Worm (Caenorhabditis elegans) whole organism, midembryonic: ENCODE results near the gene srbc-83.

Experiments
- T22C8.4 ChIP-seq: fragments of 200-800 bp; sonication (Bioruptor generic); IDR thresholded peaks from 2 replicates; pipeline ENCODE4 v1.3.6; 2022; ENCODE audit warnings: missing genetic modification characterization, missing compliant biosample characterization
- cog-1 ChIP-seq: sonication (generic microtip); optimal IDR thresholded peaks from 2 replicates; lab custom pipeline; 2016; ENCODE audit warnings: missing genetic modification characterization, missing compliant biosample characterization
- flt-1 ChIP-seq: fragments of 200-800 bp; sonication (Bioruptor generic); IDR thresholded peaks from 2 replicates; pipeline ENCODE4 v1.3.6; 2022; ENCODE audit warnings: missing genetic modification characterization, missing compliant biosample characterization
- klf-2 ChIP-seq: fragments of 200-800 bp; sonication (Bioruptor generic); conservative IDR thresholded peaks from 2 replicates; pipeline ENCODE4 v1.3.6; 2022; ENCODE audit warnings: missing genetic modification reagents, missing genetic modification characterization, missing compliant biosample characterization
- ref-1 ChIP-seq: fragments of 200-800 bp; sonication (Bioruptor generic); conservative IDR thresholded peaks from 2 replicates; pipeline ENCODE4 v1.3.6; 2022; ENCODE audit warnings: missing genetic modification reagents, missing genetic modification characterization, missing compliant biosample characterization
- tab-1 ChIP-seq: fragments of 200-800 bp; sonication (Bioruptor generic); IDR thresholded peaks from 2 replicates; pipeline ENCODE4 v1.3.6; 2022; ENCODE audit warnings: missing genetic modification characterization, missing compliant biosample characterization
- ztf-23 ChIP-seq: fragments of 200-800 bp; sonication (Bioruptor generic); IDR thresholded peaks from 2 replicates; pipeline ENCODE4 v1.3.6; 2022; ENCODE audit warnings: missing genetic modification reagents, missing genetic modification characterization, missing compliant biosample characterization
- ztf-29 ChIP-seq: fragments of 200-800 bp; sonication (Bioruptor generic); IDR thresholded peaks from 2 replicates; pipeline ENCODE4 v1.3.6; 2022; ENCODE audit warnings: missing genetic modification reagents, missing genetic modification characterization, missing compliant biosample characterization

ce11 chrV:16287619-16288018 lies 9.6 kb upstream of the srbc-83 start, which contains the start of gene F28G4.3:
- TF ChIP-seq ref-1 = no peak
- no peak for TF ChIP-seq T22C8.4 (GFP tag; lab: Robert Waterston, UW)
- no peak for TF ChIP-seq klf-2 (GFP tag; lab: Robert Waterston, UW)
- no peak for TF ChIP-seq flt-1 (GFP tag; lab: Robert Waterston, UW)
- no peak for TF ChIP-seq tab-1 (GFP tag; lab: Robert Waterston, UW)
- TF ChIP-seq ztf-29 = no peak
- no peak for TF ChIP-seq cog-1 (tag; lab: Kevin White, UChicago)
- TF ChIP-seq ztf-23 (GFP tag; lab: Robert Waterston, UW) = no peak
